Worm (Caenorhabditis elegans) whole organism, L4/young adult: ENCODE measurements around the gene nhr-45.

Experiments
- W03F9.2 ChIP-seq: fragments of 150-350 bp; optimal IDR thresholded peaks from 2 replicates; lab custom pipeline; 2014; ENCODE audit warnings: missing biosample characterization, missing genetic modification characterization
- dao-5 ChIP-seq: sonication (generic microtip); optimal IDR thresholded peaks from 2 replicates; lab custom pipeline; 2016; ENCODE audit warnings: missing genotype, missing genetic modification characterization, moderate library complexity, missing compliant biosample characterization
- him-1 ChIP-seq: sonication (generic microtip); optimal IDR thresholded peaks from 2 replicates; lab custom pipeline; 2016; ENCODE audit warnings: missing genotype, missing genetic modification reagents, missing genetic modification characterization, missing compliant biosample characterization

ce11 chrX:4662964-4663684 is 3.0 kb upstream of the nhr-45 start:
- TF ChIP-seq him-1 (tag; lab: Kevin White, UChicago), result no peak
- TF ChIP-seq dao-5 (tag; lab: Kevin White, UChicago), result no peak
- TF ChIP-seq W03F9.2 (tag; lab: Kevin White, UChicago), result no peak
